Worm (Caenorhabditis elegans): Measurements from ENCODE around the gene C39B5.5.

DNA sequence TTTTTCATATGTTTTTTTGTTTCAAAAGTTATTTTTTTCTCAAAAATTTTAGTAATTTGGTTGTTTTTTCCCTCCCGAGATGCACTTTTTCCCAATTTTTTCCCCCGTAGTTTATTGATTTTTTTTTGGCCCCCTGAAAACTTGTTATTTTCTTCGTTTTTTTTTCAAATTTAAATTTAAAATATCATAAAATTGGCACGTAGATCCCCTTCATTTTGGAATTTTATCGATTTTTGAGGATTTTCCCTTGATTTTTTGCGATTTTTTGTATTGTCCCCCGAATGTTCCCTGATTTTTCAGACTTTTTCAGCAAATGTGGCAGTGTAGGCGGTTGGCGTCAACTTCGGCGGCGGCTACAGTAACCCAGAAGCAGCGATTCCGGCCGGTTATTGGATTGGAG is 10.3 kb upstream of the C39B5.5 start, which contains the start of gene C39B5.6:
- TF ChIP-seq nhr-47 (tag; optimal IDR thresholded peaks at IDR 0.05) (no peak), ama-1 (optimal IDR thresholded peaks at IDR 0.05) (no peak), snu-23 (GFP tag; optimal IDR thresholded peaks at IDR 0.05) (no peak), egl-13 (tag; optimal IDR thresholded peaks at IDR 0.05) (no peak), C04F5.9 (tag; optimal IDR thresholded peaks at IDR 0.05) (no peak), mep-1 (tag; optimal IDR thresholded peaks at IDR 0.05) (no peak), zag-1 (tag; optimal IDR thresholded peaks at IDR 0.05) (no peak), ceh-8 (GFP tag; optimal IDR thresholded peaks at IDR 0.05) (no peak), swsn-7 (tag; optimal IDR thresholded peaks at IDR 0.05) (no peak), egl-27 (tag; optimal IDR thresholded peaks at IDR 0.05) (no peak), unc-130 (tag; optimal IDR thresholded peaks at IDR 0.05) (no peak)
